4 fruit fly cellular contexts compared by ENCODE assay signal in genomic region chr3R:29067091-29067490, dm6.
TF ChIP-seq lines count a peak whose summit lies in the region.

No protein-coding gene starts in this region.

- no peak for TF ChIP-seq CTCF in whole organism, embryonic (GFP tag; optimal IDR thresholded peaks at IDR 0.05; lab: Kevin White, UChicago)

TF ChIP-seq in whole organism, adult, 20 proteins besides CTCF, POLR2A, EP300 and RAD21:
- TF ChIP-seq Crg-1 (GFP tag; optimal IDR thresholded peaks at IDR 0.05; lab: Kevin White, UChicago) (no peak), CG7045 (GFP tag; optimal IDR thresholded peaks at IDR 0.05; lab: Kevin White, UChicago) (no peak), cic (GFP tag; optimal IDR thresholded peaks at IDR 0.05; lab: Kevin White, UChicago) (peak; percentile 28), CG11617 (GFP tag; optimal IDR thresholded peaks at IDR 0.05; lab: Kevin White, UChicago) (no peak), toe (GFP tag; optimal IDR thresholded peaks at IDR 0.05; lab: Kevin White, UChicago) (no peak), CG33017 (tag; optimal IDR thresholded peaks at IDR 0.05; lab: Kevin White, UChicago) (peak; percentile 2), Mnt (GFP tag; optimal IDR thresholded peaks at IDR 0.05; lab: Kevin White, UChicago) (peak; percentile 69), kay (GFP tag; lab: Kevin White, UChicago; ENCODE audit: borderline replicate concordance) (no peak), CG12768 (GFP tag; optimal IDR thresholded peaks at IDR 0.05; lab: Kevin White, UChicago) (peak; percentile 1)

TF ChIP-seq in whole organism, embryonic, 481 proteins besides CTCF, POLR2A, EP300 and RAD21:
- peak; percentile 39 for TF ChIP-seq sens (GFP tag; lab: Kevin White, UChicago)
- TF ChIP-seq CG6689 (GFP tag; IDR thresholded peaks at IDR 0.05; lab: Robert Waterston, UW) = no peak
- TF ChIP-seq NK7.1 (GFP tag; optimal IDR thresholded peaks at IDR 0.05; lab: Kevin White, UChicago) = no peak
- no peak for TF ChIP-seq Max (GFP tag; optimal IDR thresholded peaks at IDR 0.05; lab: Kevin White, UChicago)
- no peak for TF ChIP-seq CG11085 (GFP tag; IDR thresholded peaks at IDR 0.05; lab: Robert Waterston, UW)
TF ChIP-seq in whole organism, embryonic: peak in this region for 1.

TF ChIP-seq in whole organism, prepupa, 60 proteins besides CTCF, POLR2A, EP300 and RAD21:
- TF ChIP-seq Lpt (GFP tag; optimal IDR thresholded peaks at IDR 0.05; lab: Kevin White, UChicago) (no peak), CG31627 (GFP tag; optimal IDR thresholded peaks at IDR 0.05; lab: Kevin White, UChicago) (no peak), Hr38 (GFP tag; optimal IDR thresholded peaks at IDR 0.05; lab: Kevin White, UChicago) (no peak), eg (GFP tag; IDR thresholded peaks at IDR 0.05; lab: Robert Waterston, UW) (no peak), vri (GFP tag; optimal IDR thresholded peaks at IDR 0.05; lab: Kevin White, UChicago) (peak; percentile 81), Smox (GFP tag; optimal IDR thresholded peaks at IDR 0.05; lab: Kevin White, UChicago) (no peak), Sox14 (GFP tag; optimal IDR thresholded peaks at IDR 0.05; lab: Kevin White, UChicago) (peak; percentile 8), Eip93F (GFP tag; optimal IDR thresholded peaks at IDR 0.05; lab: Kevin White, UChicago) (peak; percentile 47), Gug (GFP tag; IDR thresholded peaks at IDR 0.05; lab: Robert Waterston, UW) (no peak), CG11902 (GFP tag; optimal IDR thresholded peaks at IDR 0.05; lab: Kevin White, UChicago) (no peak), Eip78C (GFP tag; lab: Kevin White, UChicago) (peak; percentile 21), CG10631 (GFP tag; optimal IDR thresholded peaks at IDR 0.05; lab: Kevin White, UChicago) (no peak), CG6808 (GFP tag; optimal IDR thresholded peaks at IDR 0.05; lab: Kevin White, UChicago) (no peak), svp (GFP tag; lab: Kevin White, UChicago) (peak; percentile 59)

TF ChIP-seq in whole organism, wandering third instar larva, 38 proteins besides CTCF, POLR2A, EP300 and RAD21:
- no peak for TF ChIP-seq ey (GFP tag; optimal IDR thresholded peaks at IDR 0.05; lab: Kevin White, UChicago)
- TF ChIP-seq OdsH (GFP tag; optimal IDR thresholded peaks at IDR 0.05; lab: Kevin White, UChicago) = no peak
- TF ChIP-seq Dfd (GFP tag; optimal IDR thresholded peaks at IDR 0.05; lab: Kevin White, UChicago) = no peak
- TF ChIP-seq dsf (GFP tag; optimal IDR thresholded peaks at IDR 0.05; lab: Kevin White, UChicago; ENCODE audit: borderline replicate concordance) = no peak
- peak; percentile 28 for TF ChIP-seq fru (GFP tag; optimal IDR thresholded peaks at IDR 0.05; lab: Kevin White, UChicago)
- peak; percentile 9 for TF ChIP-seq Sp1 (GFP tag; optimal IDR thresholded peaks at IDR 0.05; lab: Kevin White, UChicago)
- TF ChIP-seq h (GFP tag; optimal IDR thresholded peaks at IDR 0.05; lab: Kevin White, UChicago) = peak; percentile 34
- TF ChIP-seq Rel (GFP tag; optimal IDR thresholded peaks at IDR 0.05; lab: Kevin White, UChicago) = no peak
- TF ChIP-seq Rel (tag; optimal IDR thresholded peaks at IDR 0.05; lab: Kevin White, UChicago) = peak; percentile 29
